ENCODE assay signal across 4 worm cellular contexts in genomic region chrX:410073-410572, ce11.
TF ChIP-seq lines count a peak whose summit lies in the region.

No protein-coding gene starts in this region.

TF ChIP-seq in whole organism, L2 larva, 48 proteins besides CTCF, POLR2A, EP300 and RAD21 (continues in another document):
- TF ChIP-seq mbf-1 (tag; optimal IDR thresholded peaks at IDR 0.05; lab: Kevin White, UChicago) (no peak), aly-2 (tag; optimal IDR thresholded peaks at IDR 0.05; lab: Kevin White, UChicago) (no peak), ztf-1 (GFP tag; conservative IDR thresholded peaks at IDR 0.05; lab: Robert Waterston, UW) (no peak), ztf-11 (tag; optimal IDR thresholded peaks at IDR 0.05; lab: Kevin White, UChicago) (peak; percentile 1), nhr-11 (tag; optimal IDR thresholded peaks at IDR 0.05; lab: Kevin White, UChicago) (peak; percentile 35), dmd-4 (tag; optimal IDR thresholded peaks at IDR 0.05; lab: Kevin White, UChicago) (peak; percentile 12), blmp-1 (tag; optimal IDR thresholded peaks at IDR 0.05; lab: Kevin White, UChicago; ENCODE audit: insufficient read depth) (no peak), lsy-2 (tag; optimal IDR thresholded peaks at IDR 0.05; lab: Kevin White, UChicago) (peak; percentile 81 to 88), sma-9 (GFP tag; optimal IDR thresholded peaks at IDR 0.05; lab: Kevin White, UChicago) (peak; percentile 62), sma-9 (tag; optimal IDR thresholded peaks at IDR 0.05; lab: Kevin White, UChicago) (no peak), skn-1 (tag; optimal IDR thresholded peaks at IDR 0.05; lab: Kevin White, UChicago) (peak; percentile 0), elt-3 (tag; optimal IDR thresholded peaks at IDR 0.05; lab: Kevin White, UChicago) (no peak), snpc-4 (tag; optimal IDR thresholded peaks at IDR 0.05; lab: Kevin White, UChicago) (peak; percentile 7), lin-11 (tag; optimal IDR thresholded peaks at IDR 0.05; lab: Kevin White, UChicago) (peak; percentile 34), mdl-1 (tag; optimal IDR thresholded peaks at IDR 0.05; lab: Kevin White, UChicago) (peak; percentile 33 to 66), nhr-23 (tag; optimal IDR thresholded peaks at IDR 0.05; lab: Kevin White, UChicago) (no peak), mab-5 (tag; optimal IDR thresholded peaks at IDR 0.05; lab: Kevin White, UChicago) (peak; percentile 85), unc-62 (GFP tag; optimal IDR thresholded peaks at IDR 0.05; lab: Kevin White, UChicago) (peak; percentile 18), peb-1 (tag; optimal IDR thresholded peaks at IDR 0.05; lab: Kevin White, UChicago) (no peak), sem-4 (tag; optimal IDR thresholded peaks at IDR 0.05; lab: Kevin White, UChicago) (peak; percentile 82), elt-1 (tag; optimal IDR thresholded peaks at IDR 0.05; lab: Kevin White, UChicago) (no peak), ztf-4 (tag; optimal IDR thresholded peaks at IDR 0.05; lab: Kevin White, UChicago) (peak; percentile 74), sma-3 (GFP tag; optimal IDR thresholded peaks at IDR 0.05; lab: Kevin White, UChicago) (peak; percentile 89)

TF ChIP-seq in whole organism, L4 larva, 104 proteins besides CTCF, POLR2A, EP300 and RAD21 (continues in another document):
- peak; percentile 31; the same call in 1 of the 2 replicates for TF ChIP-seq arid-1 (GFP tag; conservative IDR thresholded peaks at IDR 0.05; lab: Robert Waterston, UW)
- TF ChIP-seq lin-13 (GFP tag; optimal IDR thresholded peaks at IDR 0.05; lab: Kevin White, UChicago), result peak; percentile 72
- TF ChIP-seq madf-9 (GFP tag; conservative IDR thresholded peaks at IDR 0.05; lab: Robert Waterston, UW), result peak; percentile 61; the same call in 1 of the 2 replicates
- TF ChIP-seq nhr-48 (tag; optimal IDR thresholded peaks at IDR 0.05; lab: Kevin White, UChicago), result peak; percentile 88
- TF ChIP-seq lim-7 (GFP tag; IDR thresholded peaks at IDR 0.05; lab: Robert Waterston, UW), result peak; percentile 87
- no peak for TF ChIP-seq Y75B8A.6 (GFP tag; IDR thresholded peaks at IDR 0.05; lab: Robert Waterston, UW)
- no peak for TF ChIP-seq skn-1 (tag; optimal IDR thresholded peaks at IDR 0.05; lab: Kevin White, UChicago)
- no peak for TF ChIP-seq ama-1 (optimal IDR thresholded peaks at IDR 0.05; lab: Kevin White, UChicago)
- peak; percentile 89 for TF ChIP-seq D1046.2 (GFP tag; IDR thresholded peaks at IDR 0.05; lab: Robert Waterston, UW)
- peak; percentile 97 for TF ChIP-seq aha-1 (tag; lab: Kevin White, UChicago)
- TF ChIP-seq F37D6.2 (tag; optimal IDR thresholded peaks at IDR 0.05; lab: Kevin White, UChicago), result peak; percentile 94
- no peak for TF ChIP-seq attf-4 (tag; optimal IDR thresholded peaks at IDR 0.05; lab: Kevin White, UChicago)
- TF ChIP-seq daf-8 (GFP tag; IDR thresholded peaks at IDR 0.05; lab: Robert Waterston, UW), result no peak
- no peak for TF ChIP-seq aly-2 (tag; optimal IDR thresholded peaks at IDR 0.05; lab: Kevin White, UChicago)
- no peak for TF ChIP-seq sdz-12 (GFP tag; optimal IDR thresholded peaks at IDR 0.05; lab: Kevin White, UChicago)
- TF ChIP-seq snpc-1.2 (GFP tag; IDR thresholded peaks at IDR 0.05; lab: Robert Waterston, UW), result 0 out of 2 replicates have a peak, but pooled peaks have one; percentile 70
- peak; percentile 84 for TF ChIP-seq nhr-28 (tag; optimal IDR thresholded peaks at IDR 0.05; lab: Kevin White, UChicago)
- peak; percentile 76 for TF ChIP-seq ceh-32 (tag; optimal IDR thresholded peaks at IDR 0.05; lab: Kevin White, UChicago; ENCODE audit: poor library complexity)
- peak; percentile 40 to 78; a peak in 1 of 4 replicates for TF ChIP-seq madf-5 (GFP tag; IDR thresholded peaks at IDR 0.05; lab: Robert Waterston, UW)
- TF ChIP-seq Y105C5A.15 (GFP tag; IDR thresholded peaks at IDR 0.05; lab: Robert Waterston, UW), result no peak
- TF ChIP-seq nhr-76 (tag; optimal IDR thresholded peaks at IDR 0.05; lab: Kevin White, UChicago), result no peak
- peak; percentile 87 for TF ChIP-seq ctbp-1 (GFP tag; IDR thresholded peaks at IDR 0.05; lab: Robert Waterston, UW)
- peak; percentile 89 for TF ChIP-seq hlh-11 (tag; optimal IDR thresholded peaks at IDR 0.05; lab: Kevin White, UChicago)
- peak; percentile 70 for TF ChIP-seq zag-1 (tag; optimal IDR thresholded peaks at IDR 0.05; lab: Kevin White, UChicago)

TF ChIP-seq in whole organism, late embryonic, 69 proteins besides CTCF, POLR2A, EP300 and RAD21 (continues in another document):
- TF ChIP-seq F13H6.1 (tag; optimal IDR thresholded peaks at IDR 0.05; lab: Kevin White, UChicago) (peak; percentile 67), gmeb-2 (tag; optimal IDR thresholded peaks at IDR 0.05; lab: Kevin White, UChicago) (peak; percentile 87), pros-1 (tag; optimal IDR thresholded peaks at IDR 0.05; lab: Kevin White, UChicago) (peak; percentile 19), rnt-1 (tag; optimal IDR thresholded peaks at IDR 0.05; lab: Kevin White, UChicago) (peak; percentile 91), ceh-6 (GFP tag; optimal IDR thresholded peaks at IDR 0.05; lab: Kevin White, UChicago) (peak; percentile 89), eyg-1 (tag; optimal IDR thresholded peaks at IDR 0.05; lab: Kevin White, UChicago) (peak; percentile 96), tbx-2 (tag; optimal IDR thresholded peaks at IDR 0.05; lab: Kevin White, UChicago) (peak; percentile 86), sox-4 (tag; optimal IDR thresholded peaks at IDR 0.05; lab: Kevin White, UChicago) (peak; percentile 86), odd-2 (tag; optimal IDR thresholded peaks at IDR 0.05; lab: Kevin White, UChicago) (peak; percentile 48), sdc-2 (tag; optimal IDR thresholded peaks at IDR 0.05; lab: Kevin White, UChicago) (peak; percentile 98), pqm-1 (tag; optimal IDR thresholded peaks at IDR 0.05; lab: Kevin White, UChicago) (peak; percentile 35), syd-9 (tag; optimal IDR thresholded peaks at IDR 0.05; lab: Kevin White, UChicago) (peak; percentile 90), lim-6 (tag; optimal IDR thresholded peaks at IDR 0.05; lab: Kevin White, UChicago) (peak; percentile 36), unc-3 (GFP tag; conservative IDR thresholded peaks at IDR 0.05; lab: Robert Waterston, UW) (peak; percentile 86), unc-3 (tag; optimal IDR thresholded peaks at IDR 0.05; lab: Kevin White, UChicago) (peak; percentile 75), madf-2 (tag; optimal IDR thresholded peaks at IDR 0.05; lab: Kevin White, UChicago) (peak; percentile 92), elt-4 (tag; optimal IDR thresholded peaks at IDR 0.05; lab: Kevin White, UChicago) (no peak), hlh-8 (tag; optimal IDR thresholded peaks at IDR 0.05; lab: Kevin White, UChicago) (peak; percentile 79), ceh-30 (tag; optimal IDR thresholded peaks at IDR 0.05; lab: Kevin White, UChicago) (peak; percentile 44), ztf-16 (tag; optimal IDR thresholded peaks at IDR 0.05; lab: Kevin White, UChicago) (peak; percentile 84), sox-2 (GFP tag; IDR thresholded peaks at IDR 0.05; lab: Robert Waterston, UW) (peak; percentile 56; the same call in 1 of the 2 replicates), pat-9 (tag; optimal IDR thresholded peaks at IDR 0.05; lab: Kevin White, UChicago) (peak; percentile 87), che-1 (tag; optimal IDR thresholded peaks at IDR 0.05; lab: Kevin White, UChicago) (peak; percentile 83), C38D4.7 (GFP tag; optimal IDR thresholded peaks at IDR 0.05; lab: Kevin White, UChicago) (peak; percentile 84), ttx-3 (tag; optimal IDR thresholded peaks at IDR 0.05; lab: Kevin White, UChicago) (peak; percentile 79), ama-1 (optimal IDR thresholded peaks at IDR 0.05; lab: Kevin White, UChicago) (no peak)

TF ChIP-seq in whole organism, mixed stage, embryonic, 35 proteins besides CTCF, POLR2A, EP300 and RAD21 (continues in another document):
- TF ChIP-seq lin-13 (tag; optimal IDR thresholded peaks at IDR 0.05; lab: Kevin White, UChicago) (peak; percentile 40), nhr-237 (tag; optimal IDR thresholded peaks at IDR 0.05; lab: Kevin White, UChicago) (peak; percentile 88), cnd-1 (tag; optimal IDR thresholded peaks at IDR 0.05; lab: Kevin White, UChicago) (peak; percentile 87), ces-1 (GFP tag; optimal IDR thresholded peaks at IDR 0.05; lab: Kevin White, UChicago) (peak; percentile 88), ztf-11 (tag; optimal IDR thresholded peaks at IDR 0.05; lab: Kevin White, UChicago) (peak; percentile 74), tbx-8 (GFP tag; optimal IDR thresholded peaks at IDR 0.05; lab: Kevin White, UChicago) (peak; percentile 75), unc-39 (tag; optimal IDR thresholded peaks at IDR 0.05; lab: Kevin White, UChicago) (peak; percentile 75), ceh-83 (GFP tag; optimal IDR thresholded peaks at IDR 0.05; lab: Kevin White, UChicago) (peak; percentile 91), mep-1 (tag; optimal IDR thresholded peaks at IDR 0.05; lab: Kevin White, UChicago) (peak; percentile 86), zip-8 (tag; optimal IDR thresholded peaks at IDR 0.05; lab: Kevin White, UChicago) (no peak), bed-3 (GFP tag; optimal IDR thresholded peaks at IDR 0.05; lab: Kevin White, UChicago) (peak; percentile 75), drap-1 (GFP tag; optimal IDR thresholded peaks at IDR 0.05; lab: Kevin White, UChicago) (peak; percentile 94), ceh-39 (tag; optimal IDR thresholded peaks at IDR 0.05; lab: Kevin White, UChicago) (peak; percentile 4), nhr-76 (tag; optimal IDR thresholded peaks at IDR 0.05; lab: Kevin White, UChicago) (peak; percentile 41), sptf-1 (tag; optimal IDR thresholded peaks at IDR 0.05; lab: Kevin White, UChicago) (peak; percentile 93), elt-1 (tag; optimal IDR thresholded peaks at IDR 0.05; lab: Kevin White, UChicago; ENCODE audit: borderline replicate concordance, insufficient read depth) (no peak), mab-5 (tag; optimal IDR thresholded peaks at IDR 0.05; lab: Kevin White, UChicago) (peak; percentile 38), unc-62 (GFP tag; optimal IDR thresholded peaks at IDR 0.05; lab: Kevin White, UChicago) (peak; percentile 57), lsy-2 (tag; optimal IDR thresholded peaks at IDR 0.05; lab: Kevin White, UChicago) (peak; percentile 39), sem-2 (GFP tag; optimal IDR thresholded peaks at IDR 0.05; lab: Kevin White, UChicago) (peak; percentile 84), nhr-12 (tag; optimal IDR thresholded peaks at IDR 0.05; lab: Kevin White, UChicago) (no peak), mls-2 (tag; optimal IDR thresholded peaks at IDR 0.05; lab: Kevin White, UChicago) (peak; percentile 96), hlh-1 (tag; optimal IDR thresholded peaks at IDR 0.05; lab: Kevin White, UChicago) (peak; percentile 24), elt-3 (tag; optimal IDR thresholded peaks at IDR 0.05; lab: Kevin White, UChicago) (peak; percentile 9), M03D4.4 (tag; optimal IDR thresholded peaks at IDR 0.05; lab: Kevin White, UChicago) (peak; percentile 90), pha-4 (tag; optimal IDR thresholded peaks at IDR 0.05; lab: Kevin White, UChicago) (peak; percentile 77), lin-32 (GFP tag; optimal IDR thresholded peaks at IDR 0.05; lab: Kevin White, UChicago) (peak; percentile 85), blmp-1 (tag; optimal IDR thresholded peaks at IDR 0.05; lab: Kevin White, UChicago) (no peak), flh-1 (GFP tag; optimal IDR thresholded peaks at IDR 0.05; lab: Kevin White, UChicago) (peak; percentile 73)
